Worm (Caenorhabditis elegans) whole organism, young adult: ENCODE data around the gene Y17D7C.6.
A peak's percentile ranks its signal among the peaks of the same experiment; 100 is the strongest.

Experiments
- B0261.1 ChIP-seq: sonication (generic microtip); optimal IDR thresholded peaks from 2 replicates; lab custom pipeline; 2016; ENCODE audit warnings: mild to moderate bottlenecking, missing genetic modification characterization, moderate library complexity, missing compliant biosample characterization
- B0336.3 ChIP-seq: fragments of 200-800 bp; sonication (Bioruptor generic); IDR thresholded peaks from 2 replicates; pipeline ENCODE4 v1.3.6; 2022; ENCODE audit warnings: missing genetic modification characterization, missing compliant biosample characterization
- D2030.7 ChIP-seq: fragments of 200-800 bp; sonication (Bioruptor generic); IDR thresholded peaks from 2 replicates; pipeline ENCODE4 v1.3.6; 2022; ENCODE audit warnings: missing genetic modification reagents, missing genetic modification characterization, missing compliant biosample characterization
- F37B4.10 ChIP-seq: fragments of 200-800 bp; sonication (Bioruptor generic); IDR thresholded peaks from 2 replicates; pipeline ENCODE4 v1.3.6; 2022; ENCODE audit warnings: missing genetic modification characterization, missing compliant biosample characterization
- F52B5.7 ChIP-seq: sonication (generic microtip); optimal IDR thresholded peaks from 2 replicates; lab custom pipeline; 2016; ENCODE audit warnings: mild to moderate bottlenecking, missing genetic modification characterization, missing compliant biosample characterization
- F55B11.4 ChIP-seq: sonication (generic microtip); optimal IDR thresholded peaks from 2 replicates; lab custom pipeline; 2016; ENCODE audit warnings: missing compliant biosample characterization, missing genetic modification characterization, borderline replicate concordance; ENCODE audit not compliant: insufficient read depth
- T07F8.4 ChIP-seq: sonication (generic microtip); optimal IDR thresholded peaks from 2 replicates; lab custom pipeline; 2016; ENCODE audit warnings: mild to moderate bottlenecking, missing genetic modification characterization, moderate library complexity, missing compliant biosample characterization
- Y53G8AR.9 ChIP-seq: fragments of 200-800 bp; sonication (Bioruptor generic); conservative IDR thresholded peaks from 2 replicates; pipeline ENCODE4 v1.3.6; 2022; ENCODE audit warnings: missing genetic modification reagents, missing genetic modification characterization, missing compliant biosample characterization
- Y56A3A.18 ChIP-seq: fragments of 200-800 bp; sonication (Bioruptor generic); IDR thresholded peaks from 2 replicates; pipeline ENCODE4 v1.3.6; 2022; ENCODE audit warnings: missing genetic modification reagents, missing genetic modification characterization, missing compliant biosample characterization
- atf-7 ChIP-seq: sonication (generic microtip); optimal IDR thresholded peaks from 2 replicates; lab custom pipeline; 2017; ENCODE audit warnings: mild to moderate bottlenecking, missing genetic modification characterization, missing compliant biosample characterization
- cebp-2 ChIP-seq: fragments of 200-800 bp; sonication (Bioruptor generic); IDR thresholded peaks from 2 replicates; pipeline ENCODE4 v1.3.6; 2022; ENCODE audit warnings: missing genetic modification characterization, missing compliant biosample characterization
- dox-1 ChIP-seq: fragments of 200-800 bp; sonication (Bioruptor generic); IDR thresholded peaks from 2 replicates; pipeline ENCODE4 v1.3.6; 2022; ENCODE audit warnings: missing genetic modification reagents, missing genetic modification characterization, missing compliant biosample characterization
- dpff-1 ChIP-seq: sonication (generic microtip); optimal IDR thresholded peaks from 2 replicates; lab custom pipeline; 2017; ENCODE audit warnings: mild to moderate bottlenecking, missing genetic modification characterization, missing compliant biosample characterization
- egl-18 ChIP-seq: fragments of 200-800 bp; sonication (Bioruptor generic); IDR thresholded peaks from 2 replicates; pipeline ENCODE4 v1.3.6; 2022; ENCODE audit warnings: missing genetic modification reagents, missing genetic modification characterization, missing compliant biosample characterization
- egl-44 ChIP-seq: fragments of 200-800 bp; sonication (Bioruptor generic); IDR thresholded peaks from 2 replicates; pipeline ENCODE4 v1.3.6; 2022; ENCODE audit warnings: missing genetic modification reagents, missing genetic modification characterization, missing compliant biosample characterization
- gei-17 ChIP-seq: fragments of 200-800 bp; sonication (Bioruptor generic); optimal IDR thresholded peaks from 2 replicates; lab custom pipeline; 2018; ENCODE audit warnings: mild to moderate bottlenecking, missing genetic modification characterization, missing compliant biosample characterization
- hlh-12 ChIP-seq: sonication (generic microtip); optimal IDR thresholded peaks from 2 replicates; lab custom pipeline; 2016; ENCODE audit warnings: missing genetic modification characterization, missing compliant biosample characterization
- hlh-26 ChIP-seq: fragments of 200-800 bp; sonication (Bioruptor generic); conservative IDR thresholded peaks from 2 replicates; pipeline ENCODE4 v1.3.6; 2022; ENCODE audit warnings: missing genetic modification reagents, missing genetic modification characterization, missing compliant biosample characterization
- hmg-1.2 ChIP-seq: fragments of 200-800 bp; sonication (Bioruptor generic); IDR thresholded peaks from 2 replicates; pipeline ENCODE4 v1.3.6; 2022; ENCODE audit warnings: missing genetic modification reagents, missing genetic modification characterization, missing compliant biosample characterization
- hmg-20 ChIP-seq: fragments of 200-800 bp; sonication (Bioruptor generic); IDR thresholded peaks from 2 replicates; pipeline ENCODE4 v1.3.6; 2022; ENCODE audit warnings: missing genetic modification reagents, missing genetic modification characterization, missing compliant biosample characterization
- hrde-1 ChIP-seq: sonication (generic microtip); optimal IDR thresholded peaks from 2 replicates; lab custom pipeline; 2016; ENCODE audit warnings: missing genetic modification characterization, mild to moderate bottlenecking, missing compliant biosample characterization, moderate library complexity, missing genotype, missing genetic modification reagents, borderline replicate concordance
- lir-1 ChIP-seq: fragments of 200-800 bp; sonication (Bioruptor generic); conservative IDR thresholded peaks from 2 replicates; pipeline ENCODE4 v1.3.6; 2022; ENCODE audit warnings: missing genetic modification reagents, missing genetic modification characterization, missing compliant biosample characterization
- madf-10 ChIP-seq: sonication (generic microtip); optimal IDR thresholded peaks from 2 replicates; lab custom pipeline; 2016; ENCODE audit warnings: mild to moderate bottlenecking, missing genetic modification characterization, missing compliant biosample characterization
- madf-3 ChIP-seq: fragments of 200-800 bp; sonication (Bioruptor generic); IDR thresholded peaks from 2 replicates; pipeline ENCODE4 v1.3.6; 2022; ENCODE audit warnings: missing genetic modification reagents, missing genetic modification characterization, missing compliant biosample characterization
- mcd-1 ChIP-seq: fragments of 200-800 bp; sonication (Bioruptor generic); IDR thresholded peaks from 2 replicates; pipeline ENCODE4 v1.3.6; 2022; ENCODE audit warnings: missing genetic modification reagents, missing genetic modification characterization, missing compliant biosample characterization
- mel-28 ChIP-seq: sonication (generic microtip); optimal IDR thresholded peaks from 2 replicates; lab custom pipeline; 2016; ENCODE audit warnings: borderline replicate concordance, mild to moderate bottlenecking, missing genetic modification characterization, missing compliant biosample characterization
- nfya-2 ChIP-seq: fragments of 200-800 bp; sonication (Bioruptor generic); IDR thresholded peaks from 2 replicates; pipeline ENCODE4 v1.3.6; 2022; ENCODE audit warnings: missing genetic modification reagents, missing genetic modification characterization, missing compliant biosample characterization
- nhr-80 ChIP-seq: sonication (generic microtip); optimal IDR thresholded peaks from 2 replicates; lab custom pipeline; 2016; ENCODE audit warnings: missing genetic modification characterization, missing compliant biosample characterization
- pha-4 ChIP-seq: fragments of 150-350 bp; sonication (generic microtip); optimal IDR thresholded peaks from 2 replicates; lab custom pipeline; 2014; ENCODE audit warnings: missing biosample characterization, missing genetic modification reagents, missing genetic modification characterization
- rpc-1 ChIP-seq, 2 experiments: fragments of 150-350 bp in 1 of 2; sonication (generic microtip) in 1 of 2; optimal IDR thresholded peaks; 2 replicates each; lab custom pipeline; 2014 to 2018; ENCODE audit warnings: missing biosample characterization in 1 of 2, missing genetic modification characterization in 1 of 2, missing genetic modification reagents in 1 of 2, missing genotype in 1 of 2
- sdz-38 ChIP-seq: sonication (generic microtip); optimal IDR thresholded peaks from 2 replicates; lab custom pipeline; 2016; ENCODE audit warnings: missing genotype, missing genetic modification characterization, missing compliant biosample characterization
- snpc-4 ChIP-seq, 5 experiments: fragments of 150-350 bp in 1 of 5; sonication (generic microtip) in 4 of 5; optimal IDR thresholded peaks; 2 replicates each; lab custom pipeline; 2014 to 2018; ENCODE audit warnings: missing genetic modification characterization in 5 of 5, missing biosample characterization in 3 of 5, antibody characterized with exemption in 2 of 5, mild to moderate bottlenecking in 2 of 5, missing compliant biosample characterization in 2 of 5, missing genotype in 2 of 5, moderate library complexity in 2 of 5, missing genetic modification reagents in 1 of 5
- tbp1 ChIP-seq: fragments of 200-800 bp; sonication (Bioruptor generic); optimal IDR thresholded peaks from 2 replicates; lab custom pipeline; 2018; ENCODE audit warnings: mild to moderate bottlenecking, missing genetic modification characterization, missing compliant biosample characterization
- unc-130 ChIP-seq: sonication (generic microtip); optimal IDR thresholded peaks from 2 replicates; lab custom pipeline; 2016; ENCODE audit warnings: missing genetic modification reagents, missing genetic modification characterization, missing compliant biosample characterization
- ztf-18 ChIP-seq: sonication (generic microtip); optimal IDR thresholded peaks from 2 replicates; lab custom pipeline; 2016; ENCODE audit warnings: missing genotype, mild to moderate bottlenecking, missing genetic modification characterization, missing compliant biosample characterization
- ztf-28 ChIP-seq: fragments of 200-800 bp; sonication (Bioruptor generic); IDR thresholded peaks from 2 replicates; pipeline ENCODE4 v1.3.6; 2022; ENCODE audit warnings: missing genetic modification reagents, missing genetic modification characterization, missing compliant biosample characterization

The Y17D7C.6 gene

DNA sequence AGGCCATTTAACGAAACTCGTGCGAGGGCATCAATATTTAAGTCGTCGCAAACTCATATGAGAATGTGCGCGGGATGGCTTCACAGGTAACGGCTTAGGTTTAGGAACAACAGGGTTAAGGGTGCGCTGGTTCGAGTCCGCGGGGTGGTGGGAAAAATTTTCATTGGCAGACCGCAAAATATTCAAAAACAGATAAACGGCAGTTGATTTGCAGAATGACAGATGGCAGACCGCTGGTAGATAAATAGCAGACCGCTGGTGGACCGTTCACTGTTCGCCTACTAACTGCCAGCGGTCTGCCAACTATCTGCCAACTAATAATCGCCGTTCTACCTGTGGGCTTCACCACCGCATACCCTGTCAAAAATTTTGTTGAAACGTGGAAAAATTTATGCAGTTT is 2.5 kb downstream of the Y17D7C.6 start (continued):
- TF ChIP-seq hmg-20 (GFP tag; lab: Robert Waterston, UW), result no peak
- no peak for TF ChIP-seq dox-1 (GFP tag; lab: Robert Waterston, UW)
- TF ChIP-seq egl-44 (GFP tag; lab: Robert Waterston, UW), result peak; percentile 69; the same call in 1 of the 2 replicates
- TF ChIP-seq Y56A3A.18 (GFP tag; lab: Robert Waterston, UW), result no peak
- peak; percentile 87 for TF ChIP-seq ztf-18
- TF ChIP-seq rpc-1 (optimal IDR thresholded peaks at IDR 0.05; lab: Kevin White, UChicago), result peak; percentile 37
- peak; percentile 75 for TF ChIP-seq rpc-1 (tag; optimal IDR thresholded peaks at IDR 0.05; lab: Kevin White, UChicago)
- peak; percentile 24 for TF ChIP-seq B0261.1 (tag; lab: Kevin White, UChicago)
- no peak for TF ChIP-seq mel-28
- TF ChIP-seq madf-3 (GFP tag; lab: Robert Waterston, UW), result no peak
- no peak for TF ChIP-seq sdz-38 (tag; lab: Kevin White, UChicago)
- TF ChIP-seq, all 124 proteins: peak for 14

DNA sequence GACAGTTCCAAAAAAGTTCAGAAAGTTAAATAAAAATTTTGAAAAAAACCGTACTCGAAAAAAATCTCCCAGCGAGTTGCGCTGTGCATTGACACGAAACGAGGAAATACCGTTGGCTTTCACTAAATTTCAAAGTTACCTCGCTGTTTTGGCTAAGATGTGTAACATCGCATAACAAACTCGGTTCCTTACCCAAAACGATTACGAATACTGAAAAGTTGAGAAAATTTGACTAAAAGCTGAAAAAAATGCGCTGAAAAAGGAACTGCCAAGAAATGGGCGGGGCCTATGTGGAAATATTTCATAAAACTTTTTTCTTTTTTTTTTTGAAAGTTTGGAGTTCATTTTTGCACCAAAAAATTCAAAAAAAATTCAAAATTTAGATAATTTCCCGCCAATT is 9.8 kb downstream of the Y17D7C.6 start:
- TF ChIP-seq dpff-1 (tag; lab: Kevin White, UChicago), result no peak
- TF ChIP-seq sdz-38 (tag; lab: Kevin White, UChicago), result peak; percentile 6

ce11 chrV:18719956-18720489 is 10.4 kb downstream of the Y17D7C.6 start, which contains the start of gene Y17D7C.2:
Y17D7C.2 (minus strand) TSS chrV:18719987.
- peak; percentile 34 for TF ChIP-seq sdz-38 (tag; lab: Kevin White, UChicago)
- no peak for TF ChIP-seq ztf-28 (GFP tag; lab: Robert Waterston, UW)
- no peak for TF ChIP-seq snpc-4 (GFP tag; optimal IDR thresholded peaks at IDR 0.05; lab: Kevin White, UChicago)
- peak; percentile 32 to 66 (median 60) for TF ChIP-seq snpc-4 (tag; optimal IDR thresholded peaks at IDR 0.05; lab: Kevin White, UChicago)
- 0 out of 2 replicates have a peak, but pooled peaks have one; percentile 59 for TF ChIP-seq hlh-26 (GFP tag; lab: Robert Waterston, UW)
- TF ChIP-seq atf-7 (tag; lab: Kevin White, UChicago), result no peak
- TF ChIP-seq F55B11.4 (tag; lab: Kevin White, UChicago), result peak; percentile 38

DNA sequence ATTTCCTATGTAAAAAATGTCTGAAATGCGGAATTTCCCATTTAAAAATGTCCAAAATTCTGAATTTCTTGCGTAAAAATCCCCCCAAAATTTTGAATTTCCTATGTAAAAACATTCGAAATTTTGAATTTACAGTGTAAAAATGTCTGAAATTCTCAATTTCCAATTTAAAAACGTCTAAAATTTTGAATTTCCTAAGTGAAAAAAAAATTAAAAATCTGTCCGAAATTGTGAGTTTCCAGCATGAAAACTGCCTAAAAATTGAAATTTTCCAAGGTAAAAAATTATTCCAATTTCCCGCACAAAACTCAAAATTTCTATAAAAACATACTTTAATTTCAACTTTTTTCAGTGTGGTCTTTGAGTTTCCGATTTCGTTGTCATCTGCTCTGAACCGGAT is 12.3 kb downstream of the Y17D7C.6 start:
- no peak for TF ChIP-seq hmg-1.2 (GFP tag; lab: Robert Waterston, UW)
- no peak for TF ChIP-seq hlh-12 (tag; lab: Kevin White, UChicago)
- TF ChIP-seq T07F8.4 (tag; lab: Kevin White, UChicago), result no peak
- TF ChIP-seq unc-130 (GFP tag; lab: Kevin White, UChicago), result no peak

DNA sequence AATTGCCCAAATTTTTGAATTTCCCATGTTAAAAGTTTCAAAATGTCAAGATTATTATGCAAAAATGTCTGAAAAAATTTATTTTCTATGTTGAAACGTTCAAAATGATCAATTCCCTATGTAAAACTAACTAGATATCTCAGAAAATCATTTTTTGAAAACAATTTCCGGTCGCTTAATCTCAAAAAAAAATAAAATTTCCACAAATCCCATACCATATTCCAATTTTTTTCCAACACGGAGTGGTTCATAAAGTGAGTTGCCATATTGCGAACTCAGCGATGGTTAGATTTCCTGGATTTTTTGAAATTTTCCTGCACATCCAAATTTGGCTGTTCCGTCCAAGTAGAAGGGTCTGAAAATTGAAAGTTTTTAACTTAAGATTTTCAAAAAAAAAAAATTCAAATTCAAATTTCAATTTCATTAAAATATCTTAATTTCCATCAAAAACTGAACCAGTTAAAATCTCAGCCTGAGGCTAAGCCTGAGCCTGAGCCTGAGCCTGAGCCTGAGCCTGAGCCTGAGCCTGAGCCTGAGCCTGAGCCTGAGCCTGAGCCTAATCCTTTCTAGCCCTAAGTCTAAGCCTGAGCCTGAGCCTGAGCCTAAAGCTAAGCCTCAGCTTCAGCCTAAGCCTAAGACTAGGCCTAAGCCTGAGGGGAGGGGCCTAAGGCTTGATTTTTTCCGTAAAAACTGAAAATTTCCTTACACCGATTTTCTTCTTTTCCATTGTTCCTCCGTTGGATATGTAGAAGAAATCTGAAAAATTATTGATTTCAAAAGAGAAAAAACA is 13.1 kb downstream of the Y17D7C.6 start:
- TF ChIP-seq mcd-1 (GFP tag; lab: Robert Waterston, UW) (no peak), lir-1 (GFP tag; lab: Robert Waterston, UW) (no peak), gei-17 (GFP tag; lab: Kevin White, UChicago) (no peak), nfya-2 (GFP tag; lab: Robert Waterston, UW) (no peak), snpc-4 (GFP tag; optimal IDR thresholded peaks at IDR 0.05; lab: Kevin White, UChicago) (no peak), snpc-4 (tag; optimal IDR thresholded peaks at IDR 0.05; lab: Kevin White, UChicago) (no peak), nhr-80 (tag; lab: Kevin White, UChicago) (no peak), D2030.7 (GFP tag; lab: Robert Waterston, UW) (no peak), atf-7 (tag; lab: Kevin White, UChicago) (no peak), F37B4.10 (GFP tag; lab: Robert Waterston, UW) (no peak), Y53G8AR.9 (no peak), F52B5.7 (tag; lab: Kevin White, UChicago) (no peak), madf-10 (tag; lab: Kevin White, UChicago) (no peak), hrde-1 (tag; lab: Kevin White, UChicago) (no peak), egl-18 (no peak), tbp1 (GFP tag; lab: Kevin White, UChicago) (no peak), cebp-2 (GFP tag; lab: Robert Waterston, UW) (no peak), pha-4 (no peak), B0336.3 (no peak)
